Fruit fly (Drosophila melanogaster): ENCODE measurements around the gene CarT.

DNA sequence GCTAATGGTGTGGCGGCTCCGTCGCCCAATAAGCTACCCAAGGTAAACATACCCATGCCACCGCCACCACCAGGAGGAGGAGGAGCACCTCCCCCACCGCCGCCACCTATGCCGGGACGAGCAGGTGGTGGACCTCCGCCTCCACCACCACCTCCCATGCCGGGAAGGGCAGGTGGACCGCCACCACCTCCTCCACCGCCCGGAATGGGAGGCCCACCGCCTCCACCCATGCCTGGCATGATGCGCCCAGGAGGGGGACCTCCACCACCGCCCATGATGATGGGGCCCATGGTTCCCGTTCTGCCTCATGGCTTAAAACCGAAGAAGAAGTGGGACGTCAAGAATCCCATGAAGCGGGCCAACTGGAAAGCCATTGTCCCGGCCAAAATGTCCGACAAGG, 34.6 kb upstream of the CarT start:
- no peak for TF ChIP-seq lola (GFP tag; optimal IDR thresholded peaks at IDR 0.05)
- no peak for TF ChIP-seq Myc (optimal IDR thresholded peaks at IDR 0.05)
- TF ChIP-seq ey (GFP tag; optimal IDR thresholded peaks at IDR 0.05) = no peak
- no peak for TF ChIP-seq h (GFP tag; optimal IDR thresholded peaks at IDR 0.05)
- no peak for TF ChIP-seq HLH106 (tag; optimal IDR thresholded peaks at IDR 0.05)
- TF ChIP-seq Hr83 (GFP tag; optimal IDR thresholded peaks at IDR 0.05; ENCODE audit: poor library complexity, severe bottlenecking) = no peak

All from whole organism, wandering third instar larva.